Fruit fly (Drosophila melanogaster) whole organism, prepupa: ENCODE results near the gene mthl12.
A peak's percentile ranks its signal among the peaks of the same experiment; 100 is the strongest.

Source experiments
- Blimp-1 ChIP-seq: fragments of 200-800 bp; sonication (Bioruptor generic); optimal IDR thresholded peaks from 3 replicates; lab custom pipeline; 2017; ENCODE audit warnings: missing biosample characterization, missing genetic modification characterization, mild to moderate bottlenecking, moderate library complexity, missing genetic modification reagents
- CG10631 ChIP-seq: fragments of 200-800 bp; sonication (Bioruptor generic); optimal IDR thresholded peaks from 2 replicates; lab custom pipeline; 2016; ENCODE audit warnings: missing biosample characterization, missing genetic modification characterization
- CG10669 ChIP-seq: fragments of 200-800 bp; sonication (Bioruptor generic); optimal IDR thresholded peaks from 3 replicates; lab custom pipeline; 2018; ENCODE audit warnings: missing biosample characterization, mild to moderate bottlenecking, missing genetic modification characterization, moderate library complexity
- CG11762 ChIP-seq: fragments of 200-800 bp; sonication (Bioruptor generic); optimal IDR thresholded peaks from 3 replicates; lab custom pipeline; 2016; ENCODE audit warnings: missing biosample characterization, missing genetic modification characterization; ENCODE audit not compliant: insufficient read depth
- CG11902 ChIP-seq: fragments of 200-800 bp; sonication (Bioruptor generic); optimal IDR thresholded peaks from 3 replicates; lab custom pipeline; 2016; ENCODE audit warnings: missing biosample characterization, missing genetic modification characterization
- CG15336 ChIP-seq: fragments of 200-800 bp; sonication (Bioruptor generic); IDR thresholded peaks from 2 replicates; pipeline ENCODE4 v1.3.6; 2022; ENCODE audit warnings: missing biosample characterization, missing genetic modification characterization
- CG1621 ChIP-seq: fragments of 200-800 bp; sonication (Bioruptor generic); optimal IDR thresholded peaks from 3 replicates; lab custom pipeline; 2018; ENCODE audit warnings: missing biosample characterization, mild to moderate bottlenecking, missing genetic modification characterization
- CG16779 ChIP-seq: fragments of 200-800 bp; sonication (Bioruptor generic); optimal IDR thresholded peaks from 3 replicates; lab custom pipeline; 2017; ENCODE audit warnings: missing biosample characterization, mild to moderate bottlenecking, missing genetic modification characterization
- CG3032 ChIP-seq: fragments of 200-800 bp; optimal IDR thresholded peaks from 2 replicates; lab custom pipeline; 2019; ENCODE audit warnings: missing biosample characterization, mild to moderate bottlenecking, missing genetic modification characterization, moderate library complexity
- CG32006 ChIP-seq: fragments of 200-800 bp; sonication (Bioruptor generic); optimal IDR thresholded peaks from 3 replicates; lab custom pipeline; 2017; ENCODE audit warnings: missing biosample characterization, mild to moderate bottlenecking, missing genetic modification characterization
- CG3919 ChIP-seq: fragments of 200-800 bp; sonication (Bioruptor generic); optimal IDR thresholded peaks from 3 replicates; lab custom pipeline; 2016; ENCODE audit warnings: missing biosample characterization, missing genetic modification characterization
- CG4318 ChIP-seq: fragments of 200-800 bp; sonication (Bioruptor generic); optimal IDR thresholded peaks from 3 replicates; lab custom pipeline; 2017; ENCODE audit warnings: missing biosample characterization, mild to moderate bottlenecking, missing genetic modification characterization
- CG6163 ChIP-seq: fragments of 200-800 bp; sonication (Bioruptor generic); IDR thresholded peaks from 3 replicates; pipeline ENCODE4 v1.3.6; 2022; ENCODE audit warnings: missing biosample characterization, missing genetic modification characterization
- CG6792 ChIP-seq: fragments of 200-800 bp; sonication (Bioruptor generic); optimal IDR thresholded peaks from 3 replicates; lab custom pipeline; 2016; ENCODE audit warnings: missing biosample characterization, missing genetic modification characterization
- CG6854 ChIP-seq: fragments of 200-800 bp; sonication (Bioruptor generic); optimal IDR thresholded peaks from 2 replicates; lab custom pipeline; 2017; ENCODE audit warnings: missing biosample characterization, mild to moderate bottlenecking, missing genetic modification characterization
- CG7368 ChIP-seq: fragments of 200-800 bp; sonication (Bioruptor generic); optimal IDR thresholded peaks from 3 replicates; lab custom pipeline; 2016; ENCODE audit warnings: missing biosample characterization, missing genetic modification characterization
- CG8319 ChIP-seq: fragments of 200-800 bp; sonication (Bioruptor generic); optimal IDR thresholded peaks from 3 replicates; lab custom pipeline; 2016; ENCODE audit warnings: missing biosample characterization, missing genetic modification characterization
- Eip75B ChIP-seq: fragments of 200-800 bp; sonication (Bioruptor generic); optimal IDR thresholded peaks from 3 replicates; lab custom pipeline; 2016; ENCODE audit warnings: missing biosample characterization, missing genetic modification characterization
- Eip78C ChIP-seq: fragments of 200-800 bp; sonication (Bioruptor generic); peaks from one replicate; lab custom pipeline; 2016; ENCODE audit warnings: missing biosample characterization, missing genetic modification characterization
- Eip93F ChIP-seq: fragments of 200-800 bp; sonication (Bioruptor generic); optimal IDR thresholded peaks from 2 replicates; lab custom pipeline; 2016; ENCODE audit warnings: missing biosample characterization, mild to moderate bottlenecking, missing genetic modification characterization
- Ets21C ChIP-seq: fragments of 200-800 bp; sonication (Bioruptor generic); optimal IDR thresholded peaks from 3 replicates; lab custom pipeline; 2016; ENCODE audit warnings: missing biosample characterization, missing genetic modification characterization
- Ets96B ChIP-seq: fragments of 200-800 bp; optimal IDR thresholded peaks from 2 replicates; lab custom pipeline; 2019; ENCODE audit warnings: missing biosample characterization, mild to moderate bottlenecking, missing genetic modification characterization, moderate library complexity
- Hr38 ChIP-seq: sonication (Bioruptor generic); optimal IDR thresholded peaks from 2 replicates; lab custom pipeline; 2016; ENCODE audit warnings: missing biosample characterization, missing genetic modification characterization
- Hr39 ChIP-seq: fragments of 200-800 bp; sonication (Bioruptor generic); optimal IDR thresholded peaks from 2 replicates; lab custom pipeline; 2016; ENCODE audit warnings: missing biosample characterization, missing genetic modification characterization
- Met ChIP-seq: fragments of 200-800 bp; sonication (Bioruptor generic); optimal IDR thresholded peaks from 3 replicates; lab custom pipeline; 2016; ENCODE audit warnings: missing biosample characterization, missing genetic modification characterization
- dac ChIP-seq: fragments of 200-800 bp; sonication (Bioruptor generic); optimal IDR thresholded peaks from 2 replicates; lab custom pipeline; 2017; ENCODE audit warnings: missing biosample characterization, mild to moderate bottlenecking, missing genetic modification characterization
- dsx ChIP-seq: fragments of 200-800 bp; optimal IDR thresholded peaks from 3 replicates; lab custom pipeline; 2019; ENCODE audit warnings: missing biosample characterization, mild to moderate bottlenecking, missing genetic modification characterization, moderate library complexity; ENCODE audit not compliant: poor library complexity, severe bottlenecking
- lz ChIP-seq: fragments of 200-800 bp; sonication (Bioruptor generic); optimal IDR thresholded peaks from 3 replicates; lab custom pipeline; 2016; ENCODE audit warnings: missing biosample characterization, missing genetic modification characterization
- net ChIP-seq: fragments of 200-800 bp; sonication (Bioruptor generic); optimal IDR thresholded peaks from 3 replicates; lab custom pipeline; 2016; ENCODE audit warnings: missing biosample characterization, missing genetic modification characterization
- pdm3 ChIP-seq: fragments of 200-800 bp; sonication (Bioruptor generic); optimal IDR thresholded peaks from 3 replicates; lab custom pipeline; 2016; ENCODE audit warnings: missing biosample characterization, missing genetic modification characterization
- spab ChIP-seq: fragments of 200-800 bp; sonication (Bioruptor generic); optimal IDR thresholded peaks from 2 replicates; lab custom pipeline; 2017; ENCODE audit warnings: missing biosample characterization, mild to moderate bottlenecking, missing genetic modification characterization, missing genetic modification reagents
- svp ChIP-seq: fragments of 200-800 bp; sonication (Bioruptor generic); peaks from one replicate; lab custom pipeline; 2016; ENCODE audit warnings: missing biosample characterization, missing genetic modification characterization
- topi ChIP-seq: fragments of 200-800 bp; sonication (Bioruptor generic); optimal IDR thresholded peaks from 3 replicates; lab custom pipeline; 2016; ENCODE audit warnings: missing biosample characterization, missing genetic modification characterization

Gene mthl12

dm6 chr3R:13305318-13305899, 48.1 kb upstream of the mthl12 start (continued):
- TF ChIP-seq CG16779 (peak; percentile 79), CG6792 (GFP tag; lab: Kevin White, UChicago) (peak; percentile 78), CG6854 (GFP tag; lab: Kevin White, UChicago) (peak; percentile 79), CG7368 (GFP tag; lab: Kevin White, UChicago) (peak; percentile 63), CG11762 (peak; percentile 82), CG6163 (GFP tag; lab: Robert Waterston, UW) (peak; percentile 79), dac (GFP tag; lab: Kevin White, UChicago) (peak; percentile 43), Eip93F (GFP tag; lab: Kevin White, UChicago) (no peak), CG15336 (GFP tag; lab: Robert Waterston, UW) (peak; percentile 79), pdm3 (peak; percentile 58), CG11902 (peak; percentile 59), spab (peak; percentile 86), CG32006 (GFP tag; lab: Kevin White, UChicago) (peak; percentile 94), CG8319 (peak; percentile 70), CG10631 (peak; percentile 90), Eip78C (GFP tag; lab: Kevin White, UChicago) (peak; percentile 93), CG1621 (tag; lab: Kevin White, UChicago) (peak; percentile 40), Hr39 (GFP tag; lab: Kevin White, UChicago) (peak; percentile 54), CG3032 (tag; lab: Kevin White, UChicago) (peak; percentile 82), Ets21C (GFP tag; lab: Kevin White, UChicago) (peak; percentile 21), Blimp-1 (peak; percentile 58), dsx (peak; percentile 79)

dm6 chr3R:13306595-13306994, 46.9 kb upstream of the mthl12 start:
- TF ChIP-seq Eip78C (GFP tag; lab: Kevin White, UChicago) (peak; percentile 27), Hr38 (GFP tag; lab: Kevin White, UChicago) (no peak), CG8319 (no peak)

- TF ChIP-seq svp (GFP tag; lab: Kevin White, UChicago): peak; percentile 78
- TF ChIP-seq Eip78C (GFP tag; lab: Kevin White, UChicago): peak; percentile 17
- no peak for TF ChIP-seq Eip93F (GFP tag; lab: Kevin White, UChicago)
These were observed 44.3 kb upstream of the mthl12 start for dm6 chr3R:13309133-13309711.

dm6 chr3R:13313088-13313487, 40.4 kb upstream of the mthl12 start, which contains the start of gene CG44142:
Gene CG44142 (minus strand): TSS chr3R:13313188.
- TF ChIP-seq Hr39 (GFP tag; lab: Kevin White, UChicago) (no peak), CG6854 (GFP tag; lab: Kevin White, UChicago) (no peak), Eip75B (GFP tag; lab: Kevin White, UChicago) (no peak), CG11902 (no peak), CG3919 (no peak), Ets96B (tag; lab: Kevin White, UChicago) (no peak), Hr38 (GFP tag; lab: Kevin White, UChicago) (no peak), lz (GFP tag; lab: Kevin White, UChicago) (no peak)

- TF ChIP-seq CG3919 (no peak), net (GFP tag; lab: Kevin White, UChicago) (no peak), CG6792 (GFP tag; lab: Kevin White, UChicago) (no peak), Eip93F (GFP tag; lab: Kevin White, UChicago) (no peak), CG10669 (no peak), CG10631 (no peak), CG4318 (GFP tag; lab: Kevin White, UChicago) (no peak), Met (GFP tag; lab: Kevin White, UChicago) (no peak), Hr38 (GFP tag; lab: Kevin White, UChicago) (no peak), topi (GFP tag; lab: Kevin White, UChicago) (no peak)
These were observed 34.3 kb upstream of the mthl12 start, which contains the start of gene CG45080 for dm6 chr3R:13319170-13319569. Gene CG45080 (minus strand): TSS chr3R:13319270.
